Worm (Caenorhabditis elegans): Measurements from ENCODE around the gene C31G12.1.

Gene C31G12.1

DNA sequence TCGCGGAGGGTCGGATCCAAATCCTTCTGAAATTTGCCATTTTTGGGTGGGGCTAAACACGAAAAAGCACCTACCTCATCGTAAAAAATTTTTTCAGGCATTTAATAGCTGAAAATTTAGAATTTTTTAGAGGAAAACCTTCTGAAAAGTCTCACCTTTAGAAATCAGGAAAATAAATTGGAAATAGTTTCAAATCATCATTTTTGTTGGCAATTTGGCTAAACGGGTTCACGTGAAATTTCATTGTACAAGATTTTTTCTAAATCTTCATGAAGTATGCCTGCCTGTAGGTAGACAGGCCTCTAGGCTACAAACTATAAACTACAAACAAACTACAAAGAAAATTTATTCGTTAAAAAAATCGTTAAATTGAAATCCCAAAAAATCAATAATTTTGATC is 11.5 kb upstream of the C31G12.1 start, which contains the start of gene C14A6.7:
TSS of gene C14A6.7 (minus strand) at position 101 of the 400 bp plus-strand sequence.
- no peak for TF ChIP-seq unc-62 (GFP tag; optimal IDR thresholded peaks at IDR 0.05)

- TF ChIP-seq ztf-1 (GFP tag; conservative IDR thresholded peaks at IDR 0.05) (no peak), gmeb-1 (tag; optimal IDR thresholded peaks at IDR 0.05) (no peak), ZK546.5 (tag; optimal IDR thresholded peaks at IDR 0.05) (no peak), peb-1 (tag; optimal IDR thresholded peaks at IDR 0.05) (no peak), mdl-1 (tag; optimal IDR thresholded peaks at IDR 0.05) (no peak), F13H6.1 (tag; optimal IDR thresholded peaks at IDR 0.05) (no peak), lin-13 (GFP tag; optimal IDR thresholded peaks at IDR 0.05) (no peak), unc-39 (tag; optimal IDR thresholded peaks at IDR 0.05) (no peak), elt-3 (tag; optimal IDR thresholded peaks at IDR 0.05) (no peak), ztf-4 (tag; optimal IDR thresholded peaks at IDR 0.05) (no peak)
Observed at ce11 chrV:18171568-18171967, 8.2 kb upstream of the C31G12.1 start, which contains the start of gene C14A6.8. Gene C14A6.8 (minus strand): TSS chrV:18171668.

DNA sequence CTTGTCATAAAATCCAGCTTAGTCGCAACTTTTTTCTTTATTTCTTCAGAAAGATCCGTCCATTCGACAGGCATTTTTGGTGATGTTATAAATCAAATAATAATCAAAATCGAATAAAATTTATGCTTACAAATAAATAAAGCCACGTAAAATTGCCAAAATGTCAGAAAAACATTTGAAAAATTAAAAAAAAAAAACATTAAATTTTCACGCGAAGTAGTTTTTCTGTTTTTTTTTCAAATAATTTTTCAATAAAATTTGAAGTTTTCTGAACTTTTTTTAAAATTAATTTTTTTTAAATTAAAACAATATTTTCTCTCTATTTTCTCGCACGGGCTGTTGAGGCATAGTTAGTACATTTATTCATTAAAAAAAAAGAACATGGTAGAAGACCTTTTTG is 1.1 kb upstream of the C31G12.1 start, which contains the start of gene C31G12.4:
TSS of gene C31G12.4 (minus strand) at position 101 of the 400 bp plus-strand sequence.
- no peak for TF ChIP-seq snpc-4 (tag; optimal IDR thresholded peaks at IDR 0.05)
- no peak for TF ChIP-seq nhr-10 (tag; optimal IDR thresholded peaks at IDR 0.05)
- TF ChIP-seq fos-1 (tag; optimal IDR thresholded peaks at IDR 0.05): no peak
- no peak for TF ChIP-seq unc-62 (GFP tag; optimal IDR thresholded peaks at IDR 0.05)
- TF ChIP-seq elt-3 (tag; optimal IDR thresholded peaks at IDR 0.05): no peak
- TF ChIP-seq ama-1 (optimal IDR thresholded peaks at IDR 0.05): no peak
- TF ChIP-seq aly-2 (tag; optimal IDR thresholded peaks at IDR 0.05): no peak
- no peak for TF ChIP-seq sem-4 (tag; optimal IDR thresholded peaks at IDR 0.05)
- no peak for TF ChIP-seq nhr-237 (tag; optimal IDR thresholded peaks at IDR 0.05)
- TF ChIP-seq C34F6.9 (tag; optimal IDR thresholded peaks at IDR 0.05): no peak

ce11 chrV:18184910-18185309 is 5.1 kb downstream of the C31G12.1 start, which contains the start of gene C31G12.3:
Gene C31G12.3 (plus strand): TSS chrV:18185210.
- TF ChIP-seq blmp-1 (tag; optimal IDR thresholded peaks at IDR 0.05; ENCODE audit: insufficient read depth): no peak
- TF ChIP-seq snpc-4 (tag; optimal IDR thresholded peaks at IDR 0.05): no peak
- no peak for TF ChIP-seq nhr-12 (tag; optimal IDR thresholded peaks at IDR 0.05)
- TF ChIP-seq nhr-11 (tag; optimal IDR thresholded peaks at IDR 0.05): no peak
- TF ChIP-seq elt-3 (tag; optimal IDR thresholded peaks at IDR 0.05): no peak
- no peak for TF ChIP-seq sma-9 (GFP tag; optimal IDR thresholded peaks at IDR 0.05)
- TF ChIP-seq sma-9 (tag; optimal IDR thresholded peaks at IDR 0.05): no peak
- TF ChIP-seq R02D3.7 (tag; optimal IDR thresholded peaks at IDR 0.05): no peak
- TF ChIP-seq ztf-4 (tag; optimal IDR thresholded peaks at IDR 0.05): no peak
- no peak for TF ChIP-seq Y55F3AM.14 (GFP tag; optimal IDR thresholded peaks at IDR 0.05)
- no peak for TF ChIP-seq fos-1 (tag; optimal IDR thresholded peaks at IDR 0.05)
- TF ChIP-seq zag-1 (tag; optimal IDR thresholded peaks at IDR 0.05): no peak
- no peak for TF ChIP-seq mbf-1 (tag; optimal IDR thresholded peaks at IDR 0.05)
- TF ChIP-seq unc-39 (tag; optimal IDR thresholded peaks at IDR 0.05): no peak
- no peak for TF ChIP-seq mab-5 (tag; optimal IDR thresholded peaks at IDR 0.05)
- TF ChIP-seq nhr-25 (tag; optimal IDR thresholded peaks at IDR 0.05): no peak
- TF ChIP-seq peb-1 (tag; optimal IDR thresholded peaks at IDR 0.05): no peak
- TF ChIP-seq sma-3 (GFP tag; optimal IDR thresholded peaks at IDR 0.05): no peak
- TF ChIP-seq nhr-77 (tag; optimal IDR thresholded peaks at IDR 0.05): no peak

DNA sequence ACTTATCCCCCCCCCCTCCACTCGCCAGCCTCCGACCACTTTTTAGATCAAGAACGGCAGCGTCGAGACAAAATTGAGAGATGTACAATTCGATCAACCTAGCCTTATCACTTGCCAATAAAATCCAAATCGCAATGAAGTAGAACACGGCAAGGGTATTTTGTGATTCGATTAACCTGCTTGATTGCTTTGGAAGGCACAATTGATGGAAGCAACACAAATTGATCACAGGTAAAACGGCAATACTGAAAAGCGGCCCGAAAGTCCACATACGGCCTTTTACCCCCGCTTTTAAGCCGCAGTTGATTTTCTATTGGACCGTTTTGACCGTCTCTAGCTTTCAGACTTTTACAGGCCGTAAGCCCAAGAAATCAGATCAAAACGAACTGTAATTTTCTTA is 8.6 kb downstream of the C31G12.1 start, which contains the start of gene clec-245:
TSS of gene clec-245 (minus strand) at position 101 of the 400 bp plus-strand sequence.
- TF ChIP-seq ama-1 (optimal IDR thresholded peaks at IDR 0.05) (no peak), aly-2 (tag; optimal IDR thresholded peaks at IDR 0.05) (no peak), elt-3 (tag; optimal IDR thresholded peaks at IDR 0.05) (no peak), mab-5 (tag; optimal IDR thresholded peaks at IDR 0.05) (no peak), ztf-11 (tag; optimal IDR thresholded peaks at IDR 0.05) (no peak), sem-4 (tag; optimal IDR thresholded peaks at IDR 0.05) (no peak)

- TF ChIP-seq sma-3 (GFP tag; optimal IDR thresholded peaks at IDR 0.05) (no peak), nhr-10 (tag; optimal IDR thresholded peaks at IDR 0.05) (no peak), nhr-77 (tag; optimal IDR thresholded peaks at IDR 0.05) (no peak), nhr-12 (tag; optimal IDR thresholded peaks at IDR 0.05) (no peak), blmp-1 (tag; optimal IDR thresholded peaks at IDR 0.05; ENCODE audit: insufficient read depth) (no peak), elt-3 (tag; optimal IDR thresholded peaks at IDR 0.05) (no peak), ceh-82 (tag; optimal IDR thresholded peaks at IDR 0.05) (no peak), zag-1 (tag; optimal IDR thresholded peaks at IDR 0.05) (no peak), Y55F3AM.14 (GFP tag; optimal IDR thresholded peaks at IDR 0.05) (no peak), F13H6.1 (tag; optimal IDR thresholded peaks at IDR 0.05) (no peak), mab-5 (tag; optimal IDR thresholded peaks at IDR 0.05) (no peak), elt-1 (tag; optimal IDR thresholded peaks at IDR 0.05) (no peak), ZK546.5 (tag; optimal IDR thresholded peaks at IDR 0.05) (no peak), ama-1 (optimal IDR thresholded peaks at IDR 0.05) (no peak), skn-1 (tag; optimal IDR thresholded peaks at IDR 0.05) (no peak), ceh-16 (tag; optimal IDR thresholded peaks at IDR 0.05) (no peak), mdl-1 (tag; optimal IDR thresholded peaks at IDR 0.05) (no peak), peb-1 (tag; optimal IDR thresholded peaks at IDR 0.05) (no peak), mbf-1 (tag; optimal IDR thresholded peaks at IDR 0.05) (no peak)
Observed at ce11 chrV:18189181-18189580, 9.4 kb downstream of the C31G12.1 start, which contains the start of gene clec-246. Gene clec-246 (plus strand): TSS chrV:18189481.
